Worm (Caenorhabditis elegans) whole organism, L4 larva: ENCODE measurements around the gene dop-2.

Experiments used
- D1046.2 ChIP-seq: fragments of 200-800 bp; sonication (Bioruptor generic); IDR thresholded peaks from 2 replicates; pipeline ENCODE4 v1.3.6; 2022; ENCODE audit warnings: missing genetic modification characterization, missing compliant biosample characterization
- F10B5.3 ChIP-seq: sonication (generic microtip); optimal IDR thresholded peaks from 2 replicates; lab custom pipeline; 2016; ENCODE audit warnings: mild to moderate bottlenecking, missing genetic modification characterization, missing compliant biosample characterization
- Y5F2A.4 ChIP-seq: fragments of 200-800 bp; sonication (Bioruptor generic); optimal IDR thresholded peaks from 2 replicates; lab custom pipeline; 2018; ENCODE audit warnings: mild to moderate bottlenecking, missing genetic modification characterization, missing compliant biosample characterization
- Y75B8A.6 ChIP-seq: fragments of 200-800 bp; sonication (Bioruptor generic); IDR thresholded peaks from 2 replicates; pipeline ENCODE4 v1.3.6; 2022; ENCODE audit warnings: missing genetic modification reagents, missing genetic modification characterization, missing compliant biosample characterization
- aha-1 ChIP-seq: fragments of 150-350 bp; peaks from one replicate; lab custom pipeline; 2014; ENCODE audit warnings: missing biosample characterization, missing genetic modification characterization
- ama-1 ChIP-seq: fragments of 150-350 bp; optimal IDR thresholded peaks from 2 replicates; lab custom pipeline; 2014; ENCODE audit warnings: inconsistent platforms, mixed read lengths
- arid-1 ChIP-seq: fragments of 200-800 bp; sonication (Bioruptor generic); conservative IDR thresholded peaks from 2 replicates; pipeline ENCODE4 v1.3.6; 2022; ENCODE audit warnings: missing genetic modification reagents, missing genetic modification characterization, missing compliant biosample characterization
- ceh-20 ChIP-seq: fragments of 200-800 bp; sonication (Bioruptor generic); IDR thresholded peaks from 2 replicates; pipeline ENCODE4 v1.3.6; 2022; ENCODE audit warnings: missing genetic modification reagents, missing genetic modification characterization, missing compliant biosample characterization
- ceh-28 ChIP-seq: fragments of 150-350 bp; optimal IDR thresholded peaks from 2 replicates; lab custom pipeline; 2014; ENCODE audit warnings: missing biosample characterization, missing genetic modification reagents, missing genetic modification characterization
- ceh-32 ChIP-seq: sonication (generic microtip); optimal IDR thresholded peaks from 2 replicates; lab custom pipeline; 2016; ENCODE audit warnings: mild to moderate bottlenecking, missing genetic modification characterization, missing compliant biosample characterization; ENCODE audit not compliant: poor library complexity
- ctbp-1 ChIP-seq: fragments of 200-800 bp; sonication (Bioruptor generic); IDR thresholded peaks from 2 replicates; pipeline ENCODE4 v1.3.6; 2022; ENCODE audit warnings: missing genetic modification reagents, missing genetic modification characterization, missing compliant biosample characterization
- daf-19 ChIP-seq: fragments of 200-800 bp; sonication (Bioruptor generic); conservative IDR thresholded peaks from 2 replicates; pipeline ENCODE4 v1.3.6; 2022; ENCODE audit warnings: missing genetic modification characterization, missing compliant biosample characterization
- dpl-1 ChIP-seq: fragments of 150-350 bp; optimal IDR thresholded peaks from 2 replicates; lab custom pipeline; 2014; ENCODE audit warnings: missing biosample characterization, missing genetic modification reagents, missing genetic modification characterization
- dve-1 ChIP-seq: sonication (generic microtip); optimal IDR thresholded peaks from 2 replicates; lab custom pipeline; 2017; ENCODE audit warnings: antibody characterized with exemption, mild to moderate bottlenecking, missing genetic modification characterization, missing compliant biosample characterization; ENCODE audit not compliant: insufficient read depth
- hlh-30 ChIP-seq: sonication (generic microtip); optimal IDR thresholded peaks from 2 replicates; lab custom pipeline; 2017; ENCODE audit warnings: antibody characterized with exemption, mild to moderate bottlenecking, missing genetic modification characterization, missing compliant biosample characterization; ENCODE audit not compliant: insufficient read depth
- hmg-1.1 ChIP-seq: fragments of 200-800 bp; sonication (Bioruptor generic); IDR thresholded peaks from 2 replicates; pipeline ENCODE4 v1.3.6; 2022; ENCODE audit warnings: missing genetic modification reagents, missing genetic modification characterization, missing compliant biosample characterization
- jun-1 ChIP-seq: fragments of 150-350 bp; optimal IDR thresholded peaks from 2 replicates; lab custom pipeline; 2014; ENCODE audit warnings: missing biosample characterization, missing genetic modification reagents, missing genetic modification characterization
- lin-1 ChIP-seq: fragments of 200-800 bp; sonication (Bioruptor generic); IDR thresholded peaks from 2 replicates; pipeline ENCODE4 v1.3.6; 2022; ENCODE audit warnings: missing genetic modification reagents, missing genetic modification characterization, missing compliant biosample characterization
- madf-5 ChIP-seq, 2 experiments: fragments of 200-800 bp; sonication (Bioruptor generic); IDR thresholded peaks; 2 replicates each; pipeline ENCODE4 v1.3.6; 2022; ENCODE audit warnings: missing compliant biosample characterization in 2 of 2, missing genetic modification characterization in 2 of 2
- mdt-29 ChIP-seq: fragments of 200-800 bp; sonication (Bioruptor generic); IDR thresholded peaks from 2 replicates; pipeline ENCODE4 v1.3.6; 2022; ENCODE audit warnings: missing genetic modification reagents, missing genetic modification characterization, missing compliant biosample characterization
- mes-2 ChIP-seq: sonication (generic microtip); optimal IDR thresholded peaks from 2 replicates; lab custom pipeline; 2016; ENCODE audit warnings: missing genotype, mild to moderate bottlenecking, missing genetic modification characterization, missing compliant biosample characterization; ENCODE audit not compliant: poor library complexity, severe bottlenecking
- nhr-25 ChIP-seq: sonication (generic microtip); optimal IDR thresholded peaks from 2 replicates; lab custom pipeline; 2017; ENCODE audit warnings: missing genetic modification characterization, mild to moderate bottlenecking, missing compliant biosample characterization, antibody characterized with exemption, moderate library complexity, borderline replicate concordance; ENCODE audit not compliant: insufficient read depth
- nhr-28 ChIP-seq: fragments of 150-350 bp; optimal IDR thresholded peaks from 2 replicates; lab custom pipeline; 2014; ENCODE audit warnings: missing biosample characterization, missing genetic modification characterization
- nhr-6 ChIP-seq: fragments of 150-350 bp; optimal IDR thresholded peaks from 2 replicates; lab custom pipeline; 2014; ENCODE audit warnings: missing biosample characterization, missing genetic modification characterization
- php-3 ChIP-seq: fragments of 200-800 bp; sonication (Bioruptor generic); IDR thresholded peaks from 2 replicates; pipeline ENCODE4 v1.3.6; 2022; ENCODE audit warnings: missing genetic modification reagents, missing genetic modification characterization, missing compliant biosample characterization
- saeg-2 ChIP-seq: fragments of 200-800 bp; sonication (Bioruptor generic); IDR thresholded peaks from 2 replicates; pipeline ENCODE4 v1.3.6; 2022; ENCODE audit warnings: missing genetic modification reagents, missing genetic modification characterization, missing compliant biosample characterization
- set-16 ChIP-seq: fragments of 200-800 bp; sonication (Bioruptor generic); IDR thresholded peaks from 2 replicates; pipeline ENCODE4 v1.3.6; 2022; ENCODE audit warnings: missing genetic modification reagents, missing genetic modification characterization, missing compliant biosample characterization
- tra-1 ChIP-seq: fragments of 200-800 bp; sonication (Bioruptor generic); IDR thresholded peaks from 2 replicates; pipeline ENCODE4 v1.3.6; 2022; ENCODE audit warnings: missing genetic modification reagents, missing genetic modification characterization, missing compliant biosample characterization
- unc-62 ChIP-seq, 3 experiments: fragments of 150-350 bp in 1 of 3; sonication (generic microtip); optimal IDR thresholded peaks in 2 of 3; peaks in 1 of 3; 1 replicate in 1 of 3; 2 replicates in 2 of 3; lab custom pipeline; 2014 to 2017; ENCODE audit warnings: missing biosample characterization in 3 of 3, missing genetic modification characterization in 3 of 3, missing genetic modification reagents in 3 of 3, missing genotype in 1 of 3
- zag-1 ChIP-seq: fragments of 150-350 bp; optimal IDR thresholded peaks from 2 replicates; lab custom pipeline; 2014; ENCODE audit warnings: missing biosample characterization, missing genetic modification characterization
- ztf-11 ChIP-seq: fragments of 150-350 bp; optimal IDR thresholded peaks from 2 replicates; lab custom pipeline; 2014; ENCODE audit warnings: missing biosample characterization, missing genetic modification characterization

dop-2 gene

ce11 chrV:9645507-9645906 is 37.2 kb downstream of the dop-2 start, which contains the start of the genes atl-1 and hcp-2:
TSS of gene atl-1 (minus strand) at chrV:9645595.
TSS of gene hcp-2 (plus strand) at chrV:9645859.
- TF ChIP-seq D1046.2 (GFP tag; lab: Robert Waterston, UW) (no peak), dpl-1 (GFP tag; lab: Kevin White, UChicago) (peak; percentile 62)
- TF ChIP-seq, all 104 proteins: peak for 1

ce11 chrV:9651294-9651693 is 42.9 kb downstream of the dop-2 start, which contains the start of gene T06E4.21:
TSS of gene T06E4.21 (plus strand) at chrV:9651594.
- no peak for TF ChIP-seq php-3 (GFP tag; lab: Robert Waterston, UW)
- no peak for TF ChIP-seq ctbp-1 (GFP tag; lab: Robert Waterston, UW)
- no peak for TF ChIP-seq ama-1 (lab: Kevin White, UChicago)
- no peak for TF ChIP-seq nhr-6 (tag; lab: Kevin White, UChicago)
- TF ChIP-seq hmg-1.1 (GFP tag; lab: Robert Waterston, UW): no peak
- no peak for TF ChIP-seq Y75B8A.6
- no peak for TF ChIP-seq F10B5.3 (tag; lab: Kevin White, UChicago)
- TF ChIP-seq dve-1: no peak
- TF ChIP-seq ceh-32 (tag; lab: Kevin White, UChicago): no peak
- no peak for TF ChIP-seq set-16 (GFP tag; lab: Robert Waterston, UW)
- no peak for TF ChIP-seq arid-1
- TF ChIP-seq jun-1 (tag; lab: Kevin White, UChicago): no peak
- no peak for TF ChIP-seq ceh-20 (GFP tag; lab: Robert Waterston, UW)
- TF ChIP-seq mdt-29 (GFP tag; lab: Robert Waterston, UW): no peak
- TF ChIP-seq ztf-11 (tag; lab: Kevin White, UChicago): no peak
- TF ChIP-seq mes-2 (tag; lab: Kevin White, UChicago): no peak

ce11 chrV:9654154-9654805 is 45.9 kb downstream of the dop-2 start, which contains the start of gene cyp-29A4:
TSS of gene cyp-29A4 (plus strand) at chrV:9654755.
- TF ChIP-seq unc-62 (GFP tag; optimal IDR thresholded peaks at IDR 0.05 in 1 of 2; lab: Kevin White, UChicago): peak in 1 of 2 experiments; percentile 66
- no peak for TF ChIP-seq unc-62 (tag; optimal IDR thresholded peaks at IDR 0.05; lab: Kevin White, UChicago)
- TF ChIP-seq nhr-28 (tag; lab: Kevin White, UChicago): peak; percentile 86
- peak; percentile 2 for TF ChIP-seq aha-1 (tag; lab: Kevin White, UChicago)
- no peak for TF ChIP-seq zag-1 (tag; lab: Kevin White, UChicago)

- no peak for TF ChIP-seq ceh-20 (GFP tag; lab: Robert Waterston, UW)
- TF ChIP-seq madf-5 (GFP tag; IDR thresholded peaks at IDR 0.05; lab: Robert Waterston, UW): no peak
- TF ChIP-seq ceh-28 (tag; lab: Kevin White, UChicago): no peak
- TF ChIP-seq Y5F2A.4 (GFP tag; lab: Kevin White, UChicago): no peak
- TF ChIP-seq mdt-29 (GFP tag; lab: Robert Waterston, UW): no peak
- TF ChIP-seq Y75B8A.6: no peak
- TF ChIP-seq daf-19 (GFP tag; lab: Robert Waterston, UW): no peak
- TF ChIP-seq mes-2 (tag; lab: Kevin White, UChicago): no peak
- no peak for TF ChIP-seq nhr-28 (tag; lab: Kevin White, UChicago)
- no peak for TF ChIP-seq lin-1
- no peak for TF ChIP-seq saeg-2 (GFP tag; lab: Robert Waterston, UW)
- TF ChIP-seq hlh-30: no peak
- TF ChIP-seq nhr-25 (tag; lab: Kevin White, UChicago): no peak
- TF ChIP-seq F10B5.3 (tag; lab: Kevin White, UChicago): no peak
- no peak for TF ChIP-seq tra-1 (GFP tag; lab: Robert Waterston, UW)
- TF ChIP-seq aha-1 (tag; lab: Kevin White, UChicago): no peak
These were observed 53.2 kb downstream of the dop-2 start, which contains the start of gene pitr-4 for ce11 chrV:9661514-9661913. TSS of gene pitr-4 (minus strand) at chrV:9661614.
